Worm (Caenorhabditis elegans): ENCODE data around the gene T28C6.8.

ce11 chrIV:8794895-8795665 lies 35.4 kb downstream of the T28C6.8 start:
- no peak for TF ChIP-seq ref-1 (GFP tag; conservative IDR thresholded peaks at IDR 0.05)
- TF ChIP-seq ztf-23 (GFP tag; IDR thresholded peaks at IDR 0.05), result no peak
- no peak for TF ChIP-seq cog-1 (tag; optimal IDR thresholded peaks at IDR 0.05)
- TF ChIP-seq tab-1 (GFP tag; IDR thresholded peaks at IDR 0.05), result no peak
- no peak for TF ChIP-seq flt-1 (GFP tag; IDR thresholded peaks at IDR 0.05)
- TF ChIP-seq klf-2 (GFP tag; conservative IDR thresholded peaks at IDR 0.05), result no peak

All from whole organism, midembryonic.